Worm (Caenorhabditis elegans) whole organism, midembryonic: ENCODE data around the gene cyh-1.

ENCODE experiments used
- klf-2 ChIP-seq: fragments of 200-800 bp; sonication (Bioruptor generic); conservative IDR thresholded peaks from 2 replicates; pipeline ENCODE4 v1.3.6; 2022; ENCODE audit warnings: missing genetic modification reagents, missing genetic modification characterization, missing compliant biosample characterization
- ztf-29 ChIP-seq: fragments of 200-800 bp; sonication (Bioruptor generic); IDR thresholded peaks from 2 replicates; pipeline ENCODE4 v1.3.6; 2022; ENCODE audit warnings: missing genetic modification reagents, missing genetic modification characterization, missing compliant biosample characterization

DNA sequence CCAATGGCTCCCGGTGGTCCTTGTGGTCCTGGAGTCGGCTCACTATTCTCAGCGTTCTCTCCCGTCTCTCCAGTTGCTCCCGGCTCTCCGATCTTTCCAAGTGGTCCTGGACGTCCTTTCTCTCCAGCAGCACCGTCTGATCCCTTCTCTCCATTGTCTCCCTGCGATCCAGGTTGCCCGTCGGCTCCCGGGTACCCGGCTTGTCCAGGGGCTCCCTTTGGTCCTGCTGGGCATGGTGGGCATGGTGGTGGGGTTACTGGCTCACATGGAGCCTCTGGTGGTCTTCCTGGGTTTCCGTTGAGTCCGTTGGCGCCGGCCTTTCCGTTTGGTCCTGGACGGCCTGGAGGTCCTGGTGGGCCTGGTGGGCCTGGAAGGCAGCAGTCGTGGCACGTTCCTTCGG, 4.4 kb upstream of the cyh-1 start:
- TF ChIP-seq ztf-29 (GFP tag; lab: Robert Waterston, UW): no peak
- no peak for TF ChIP-seq klf-2 (GFP tag; lab: Robert Waterston, UW)
